Fruit fly (Drosophila melanogaster): ENCODE measurements around the gene Ibf1.

Gene Ibf1

dm6 chr3R:9260421-9260973, 1.7 kb downstream of the Ibf1 start, which contains the start of gene ATP6AP2 (continued):
- TF ChIP-seq fd3F (GFP tag; optimal IDR thresholded peaks at IDR 0.05) (peak; percentile 32), C15 (GFP tag; IDR thresholded peaks at IDR 0.05) (0 out of 3 replicates have a peak, but pooled peaks have one; percentile 28), Oli (tag; optimal IDR thresholded peaks at IDR 0.05) (no peak), lmd (GFP tag; IDR thresholded peaks at IDR 0.05) (peak; percentile 21; the same call in 1 of the 2 replicates), ATbp (GFP tag; optimal IDR thresholded peaks at IDR 0.05) (no peak), CG1233 (GFP tag; optimal IDR thresholded peaks at IDR 0.05) (peak; percentile 2), CG6689 (GFP tag; IDR thresholded peaks at IDR 0.05) (0 out of 2 replicates have a peak, but pooled peaks have one; percentile 19), CG6254 (GFP tag; optimal IDR thresholded peaks at IDR 0.05) (no peak), gfzf (GFP tag; optimal IDR thresholded peaks at IDR 0.05) (peak; percentile 5), CG10321 (GFP tag; IDR thresholded peaks at IDR 0.05) (no peak), PHDP (tag; optimal IDR thresholded peaks at IDR 0.05) (peak; percentile 65), ind (GFP tag; optimal IDR thresholded peaks at IDR 0.05) (peak; percentile 47), CG8924 (tag; optimal IDR thresholded peaks at IDR 0.05) (peak; percentile 67), tup (GFP tag; optimal IDR thresholded peaks at IDR 0.05) (no peak), nerfin-1 (tag; optimal IDR thresholded peaks at IDR 0.05) (peak; percentile 62), CG13123 (GFP tag; optimal IDR thresholded peaks at IDR 0.05) (peak; percentile 16), mld (GFP tag; IDR thresholded peaks at IDR 0.05; ENCODE audit: partially characterized antibody) (0 out of 3 replicates have a peak, but pooled peaks have one; percentile 48), trem (tag; optimal IDR thresholded peaks at IDR 0.05) (peak; percentile 69), Dll (GFP tag; IDR thresholded peaks at IDR 0.05; ENCODE audit: partially characterized antibody) (peak; percentile 78; the same call in 3 of the 4 replicates), row (GFP tag; IDR thresholded peaks at IDR 0.05) (peak; percentile 90), hb (GFP tag; IDR thresholded peaks at IDR 0.05; ENCODE audit: partially characterized antibody) (peak; percentile 72), CG17385 (GFP tag; optimal IDR thresholded peaks at IDR 0.05) (peak; percentile 38), az2 (GFP tag; optimal IDR thresholded peaks at IDR 0.05) (peak; percentile 41), lbe (GFP tag; optimal IDR thresholded peaks at IDR 0.05) (peak; percentile 43), CG2120 (GFP tag; optimal IDR thresholded peaks at IDR 0.05) (peak; percentile 65), NFAT (GFP tag; IDR thresholded peaks at IDR 0.05) (peak; percentile 70; the same call in 1 of the 2 replicates), CG15696 (tag; optimal IDR thresholded peaks at IDR 0.05) (peak; percentile 44), Ravus (GFP tag; IDR thresholded peaks at IDR 0.05) (no peak), Meics (GFP tag; optimal IDR thresholded peaks at IDR 0.05) (peak; percentile 55), al (GFP tag; IDR thresholded peaks at IDR 0.05) (peak; percentile 50; the same call in 1 of the 2 replicates), CG2202 (tag; optimal IDR thresholded peaks at IDR 0.05) (peak; percentile 54), slou (GFP tag; optimal IDR thresholded peaks at IDR 0.05) (peak; percentile 12), seq (GFP tag; IDR thresholded peaks at IDR 0.05) (no peak), B-H2 (GFP tag; optimal IDR thresholded peaks at IDR 0.05) (peak; percentile 83), bsh (GFP tag; optimal IDR thresholded peaks at IDR 0.05) (peak in 1 of 2 experiments; percentile 54), CG12391 (tag; optimal IDR thresholded peaks at IDR 0.05) (peak; percentile 82), CG30403 (GFP tag; optimal IDR thresholded peaks at IDR 0.05) (peak; percentile 71), inv (GFP tag; IDR thresholded peaks at IDR 0.05; ENCODE audit: partially characterized antibody) (peak; percentile 71), CTCF (GFP tag; optimal IDR thresholded peaks at IDR 0.05) (no peak), CG4282 (GFP tag; optimal IDR thresholded peaks at IDR 0.05) (no peak), croc (GFP tag; conservative IDR thresholded peaks at IDR 0.05) (no peak), CG14014 (GFP tag; IDR thresholded peaks at IDR 0.05) (peak; percentile 53; the same call in 1 of the 2 replicates), CG13894 (tag; optimal IDR thresholded peaks at IDR 0.05) (peak; percentile 58), vnd (GFP tag; IDR thresholded peaks at IDR 0.05; ENCODE audit: partially characterized antibody) (peak; percentile 79), CG2889 (GFP tag; IDR thresholded peaks at IDR 0.05) (no peak), Adf1 (GFP tag; IDR thresholded peaks at IDR 0.05) (peak; percentile 32; the same call in 1 of the 2 replicates), CG32767 (GFP tag; IDR thresholded peaks at IDR 0.05) (no peak), slbo (GFP tag; IDR thresholded peaks at IDR 0.05) (peak; percentile 74), br (optimal IDR thresholded peaks at IDR 0.05) (no peak), CG13296 (GFP tag; optimal IDR thresholded peaks at IDR 0.05) (peak; percentile 48)
